Worm (Caenorhabditis elegans): ENCODE data around the gene Y62E10A.6.

DNA sequence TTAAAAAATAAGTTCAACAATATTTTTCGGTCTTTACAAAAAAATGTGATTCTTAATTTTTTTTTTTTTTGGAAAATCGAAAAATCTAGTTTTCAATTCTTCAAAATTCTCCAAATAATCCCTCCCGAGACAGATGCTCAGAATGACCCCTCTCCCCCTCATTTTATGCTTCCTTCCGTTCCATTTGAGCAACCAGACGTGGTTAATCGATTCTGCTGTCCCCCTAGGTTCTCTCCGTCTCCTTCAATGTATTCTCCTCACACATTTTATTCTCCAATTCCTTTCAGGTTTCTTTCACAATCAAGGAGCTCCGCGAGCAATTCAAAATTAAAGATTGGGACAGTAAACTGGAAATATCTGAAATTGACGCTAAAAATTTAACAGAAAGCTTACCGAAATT, 3.1 kb downstream of the Y62E10A.6 start:
- TF ChIP-seq W03F9.2 (tag; optimal IDR thresholded peaks at IDR 0.05) (no peak), dao-5 (tag; optimal IDR thresholded peaks at IDR 0.05) (no peak), him-1 (tag; optimal IDR thresholded peaks at IDR 0.05) (no peak)

Measured in whole organism, L4/young adult.